Fruit fly (Drosophila melanogaster): ENCODE data around the gene CG32712.
A peak's percentile ranks its signal among the peaks of the same experiment; 100 is the strongest.

- TF ChIP-seq CG32121 (GFP tag; IDR thresholded peaks at IDR 0.05) = peak; percentile 79
- TF ChIP-seq CG34367 (tag; optimal IDR thresholded peaks at IDR 0.05) = peak; percentile 63
- peak; percentile 53 for TF ChIP-seq CG17806 (tag; optimal IDR thresholded peaks at IDR 0.05)
- TF ChIP-seq CG14655 (GFP tag; optimal IDR thresholded peaks at IDR 0.05) = peak; percentile 69
- TF ChIP-seq EcR (GFP tag; optimal IDR thresholded peaks at IDR 0.05) = no peak
These were observed 35.2 kb downstream of the CG32712 start, which contains the start of gene CG10555 for dm6 chrX:8398177-8399018.

Data from whole organism, pupa.